Worm (Caenorhabditis elegans) whole organism, L1 larva: ENCODE measurements around the gene C35B1.4.

Experiments
- C34B4.2 ChIP-seq: sonication (generic microtip); optimal IDR thresholded peaks from 2 replicates; lab custom pipeline; 2017; ENCODE audit warnings: mild to moderate bottlenecking, missing genetic modification characterization, missing compliant biosample characterization
- aha-1 ChIP-seq: fragments of 150-350 bp; optimal IDR thresholded peaks from 2 replicates; lab custom pipeline; 2014; ENCODE audit warnings: missing biosample characterization, missing genetic modification characterization
- alr-1 ChIP-seq: fragments of 200-800 bp; sonication (Bioruptor generic); optimal IDR thresholded peaks from 2 replicates; lab custom pipeline; 2018; ENCODE audit warnings: borderline replicate concordance, mild to moderate bottlenecking, missing genetic modification characterization, missing compliant biosample characterization
- ceh-63 ChIP-seq: fragments of 200-800 bp; sonication (Bioruptor generic); optimal IDR thresholded peaks from 2 replicates; lab custom pipeline; 2018; ENCODE audit warnings: mild to moderate bottlenecking, missing genetic modification characterization, missing compliant biosample characterization
- ceh-8 ChIP-seq: fragments of 200-800 bp; sonication (Bioruptor generic); optimal IDR thresholded peaks from 2 replicates; lab custom pipeline; 2018; ENCODE audit warnings: mild to moderate bottlenecking, missing genetic modification characterization, moderate library complexity, missing compliant biosample characterization
- ceh-82 ChIP-seq, 3 experiments: fragments of 150-350 bp in 1 of 3; sonication (generic microtip) in 2 of 3; optimal IDR thresholded peaks; 2 replicates each; lab custom pipeline; 2014 to 2017; ENCODE audit warnings: missing biosample characterization in 3 of 3, missing genetic modification characterization in 3 of 3
- ces-1 ChIP-seq: fragments of 150-350 bp; optimal IDR thresholded peaks from 2 replicates; lab custom pipeline; 2014; ENCODE audit warnings: missing biosample characterization, missing genetic modification reagents, missing genetic modification characterization
- dpl-1 ChIP-seq, 3 experiments: fragments of 150-350 bp in 2 of 3; sonication (generic microtip) in 1 of 3; optimal IDR thresholded peaks; 2 replicates each; lab custom pipeline; 2014 to 2017; ENCODE audit warnings: missing biosample characterization in 3 of 3, missing genetic modification characterization in 3 of 3, missing genetic modification reagents in 3 of 3
- efl-3 ChIP-seq: fragments of 200-800 bp; sonication (Bioruptor generic); optimal IDR thresholded peaks from 2 replicates; lab custom pipeline; 2018; ENCODE audit warnings: mild to moderate bottlenecking, missing genetic modification characterization, missing compliant biosample characterization
- egl-13 ChIP-seq: sonication (generic microtip); optimal IDR thresholded peaks from 2 replicates; lab custom pipeline; 2016; ENCODE audit warnings: missing genotype, missing genetic modification reagents, missing genetic modification characterization, missing compliant biosample characterization
- ets-5 ChIP-seq: fragments of 200-800 bp; sonication (Bioruptor generic); IDR thresholded peaks from 2 replicates; pipeline ENCODE4 v1.3.6; 2022; ENCODE audit warnings: missing genetic modification characterization, missing compliant biosample characterization
- fkh-10 ChIP-seq: sonication (generic microtip); optimal IDR thresholded peaks from 2 replicates; lab custom pipeline; 2017; ENCODE audit warnings: missing biosample characterization, missing genetic modification reagents, missing genetic modification characterization
- fkh-8 ChIP-seq: sonication (generic microtip); optimal IDR thresholded peaks from 2 replicates; lab custom pipeline; 2016; ENCODE audit warnings: mild to moderate bottlenecking, missing genetic modification characterization, missing compliant biosample characterization
- hlh-17 ChIP-seq: fragments of 200-800 bp; sonication (Bioruptor generic); optimal IDR thresholded peaks from 2 replicates; lab custom pipeline; 2018; ENCODE audit warnings: missing genetic modification characterization, mild to moderate bottlenecking, missing compliant biosample characterization, moderate library complexity, borderline replicate concordance
- hlh-4 ChIP-seq: sonication (generic microtip); optimal IDR thresholded peaks from 2 replicates; lab custom pipeline; 2016; ENCODE audit warnings: mild to moderate bottlenecking, missing genetic modification characterization, missing compliant biosample characterization
- lin-15B ChIP-seq: fragments of 150-350 bp; sonication (generic microtip); optimal IDR thresholded peaks from 3 replicates; lab custom pipeline; 2014; ENCODE audit warnings: missing biosample characterization, missing genetic modification characterization
- lir-3 ChIP-seq: sonication (generic microtip); optimal IDR thresholded peaks from 2 replicates; lab custom pipeline; 2016; ENCODE audit warnings: mild to moderate bottlenecking, missing genetic modification characterization, moderate library complexity, missing compliant biosample characterization; ENCODE audit not compliant: poor library complexity
- lsy-2 ChIP-seq, 2 experiments: fragments of 150-350 bp; optimal IDR thresholded peaks; 2 replicates each; lab custom pipeline; 2014; ENCODE audit warnings: missing biosample characterization in 2 of 2, missing genetic modification characterization in 2 of 2
- mab-9 ChIP-seq: fragments of 200-800 bp; sonication (Bioruptor generic); IDR thresholded peaks from 2 replicates; pipeline ENCODE4 v1.3.6; 2022; ENCODE audit warnings: missing genetic modification reagents, missing genetic modification characterization, missing compliant biosample characterization
- mdl-1 ChIP-seq, 2 experiments: fragments of 150-350 bp; optimal IDR thresholded peaks; 2 replicates each; lab custom pipeline; 2014 to 2017; ENCODE audit warnings: missing biosample characterization in 2 of 2, missing genetic modification characterization in 2 of 2, inconsistent platforms in 1 of 2
- nhr-11 ChIP-seq: fragments of 150-350 bp; optimal IDR thresholded peaks from 2 replicates; lab custom pipeline; 2014; ENCODE audit warnings: missing biosample characterization, missing genetic modification characterization
- nhr-237 ChIP-seq: fragments of 150-350 bp; optimal IDR thresholded peaks from 2 replicates; lab custom pipeline; 2014; ENCODE audit warnings: missing biosample characterization, missing genetic modification characterization
- nhr-71 ChIP-seq: sonication (generic microtip); optimal IDR thresholded peaks from 2 replicates; lab custom pipeline; 2016; ENCODE audit warnings: mild to moderate bottlenecking, missing genetic modification characterization, moderate library complexity, missing compliant biosample characterization
- nhr-76 ChIP-seq: sonication (generic microtip); optimal IDR thresholded peaks from 2 replicates; lab custom pipeline; 2017; ENCODE audit warnings: missing biosample characterization, missing genetic modification characterization
- nhr-77 ChIP-seq: fragments of 150-350 bp; optimal IDR thresholded peaks from 2 replicates; lab custom pipeline; 2014; ENCODE audit warnings: missing biosample characterization, missing genetic modification characterization
- nhr-84 ChIP-seq: sonication (generic microtip); optimal IDR thresholded peaks from 2 replicates; lab custom pipeline; 2017; ENCODE audit warnings: missing biosample characterization, missing genetic modification characterization
- nhr-85 ChIP-seq: sonication (generic microtip); peaks from one replicate; lab custom pipeline; 2016; ENCODE audit warnings: missing genetic modification characterization, inconsistent platforms, missing compliant biosample characterization
- pag-3 ChIP-seq: sonication (generic microtip); optimal IDR thresholded peaks from 2 replicates; lab custom pipeline; 2017; ENCODE audit warnings: missing genetic modification characterization, mild to moderate bottlenecking, missing compliant biosample characterization, antibody characterized with exemption, borderline replicate concordance; ENCODE audit not compliant: insufficient read depth
- pqm-1 ChIP-seq: sonication (generic microtip); optimal IDR thresholded peaks from 3 replicates; lab custom pipeline; 2017; ENCODE audit warnings: missing biosample characterization, missing genetic modification characterization
- sox-4 ChIP-seq: sonication (generic microtip); optimal IDR thresholded peaks from 2 replicates; lab custom pipeline; 2016; ENCODE audit warnings: missing genetic modification characterization, missing compliant biosample characterization
- sup-37 ChIP-seq: fragments of 200-800 bp; sonication (Bioruptor generic); optimal IDR thresholded peaks from 2 replicates; lab custom pipeline; 2018; ENCODE audit warnings: mild to moderate bottlenecking, missing genetic modification characterization, missing compliant biosample characterization
- tbx-2 ChIP-seq: sonication (generic microtip); optimal IDR thresholded peaks from 2 replicates; lab custom pipeline; 2016; ENCODE audit warnings: missing genetic modification characterization, missing compliant biosample characterization
- unc-30 ChIP-seq: sonication (generic microtip); optimal IDR thresholded peaks from 2 replicates; lab custom pipeline; 2017; ENCODE audit warnings: missing biosample characterization, missing genetic modification characterization
- unc-62 ChIP-seq: fragments of 150-350 bp; optimal IDR thresholded peaks from 2 replicates; lab custom pipeline; 2014; ENCODE audit warnings: missing biosample characterization, missing genetic modification reagents, missing genetic modification characterization
- unc-86 ChIP-seq: sonication (generic microtip); optimal IDR thresholded peaks from 2 replicates; lab custom pipeline; 2016; ENCODE audit warnings: missing genetic modification characterization, missing compliant biosample characterization
- unc-98 ChIP-seq: fragments of 200-800 bp; sonication (Bioruptor generic); IDR thresholded peaks from 2 replicates; pipeline ENCODE4 v1.3.6; 2022; ENCODE audit warnings: missing genetic modification characterization, missing compliant biosample characterization
- xbp-1 ChIP-seq: sonication (generic microtip); optimal IDR thresholded peaks from 2 replicates; lab custom pipeline; 2016; ENCODE audit warnings: missing genetic modification characterization, missing compliant biosample characterization
- ztf-11 ChIP-seq, 2 experiments: sonication (generic microtip); optimal IDR thresholded peaks; 2 replicates each; lab custom pipeline; 2016 to 2017; ENCODE audit warnings: missing genetic modification characterization in 2 of 2, missing biosample characterization in 1 of 2, missing compliant biosample characterization in 1 of 2

The C35B1.4 gene

ce11 chrIV:4102720-4103119 is 23.1 kb downstream of the C35B1.4 start, which contains the start of gene ubc-1:
ubc-1 (plus strand) TSS chrIV:4103020.
- TF ChIP-seq ceh-8 (no peak), unc-98 (no peak), fkh-10 (GFP tag; lab: Kevin White, UChicago) (no peak), ets-5 (GFP tag; lab: Robert Waterston, UW) (no peak), nhr-85 (tag; lab: Kevin White, UChicago) (peak; percentile 17), lir-3 (no peak), tbx-2 (tag; lab: Kevin White, UChicago) (no peak)
- TF ChIP-seq, all 84 proteins: peak for 1

- no peak for TF ChIP-seq dpl-1 (GFP tag; optimal IDR thresholded peaks at IDR 0.05; lab: Kevin White, UChicago)
- no peak for TF ChIP-seq unc-86 (tag; lab: Kevin White, UChicago)
- TF ChIP-seq lin-15B (tag; lab: Kevin White, UChicago) = no peak
- no peak for TF ChIP-seq fkh-10 (GFP tag; lab: Kevin White, UChicago)
- TF ChIP-seq unc-98 = no peak
- TF ChIP-seq nhr-77 (tag; lab: Kevin White, UChicago) = no peak
- no peak for TF ChIP-seq nhr-237 (tag; lab: Kevin White, UChicago)
- TF ChIP-seq nhr-85 (tag; lab: Kevin White, UChicago) = no peak
- TF ChIP-seq egl-13 (tag; lab: Kevin White, UChicago) = no peak
- TF ChIP-seq C34B4.2 (tag; lab: Kevin White, UChicago) = no peak
- TF ChIP-seq fkh-8 (tag; lab: Kevin White, UChicago) = no peak
- no peak for TF ChIP-seq tbx-2 (tag; lab: Kevin White, UChicago)
- no peak for TF ChIP-seq hlh-17 (GFP tag; lab: Kevin White, UChicago)
- TF ChIP-seq pag-3 (tag; lab: Kevin White, UChicago) = no peak
- no peak for TF ChIP-seq nhr-84 (tag; lab: Kevin White, UChicago)
- no peak for TF ChIP-seq unc-62 (GFP tag; lab: Kevin White, UChicago)
- no peak for TF ChIP-seq ces-1 (GFP tag; lab: Kevin White, UChicago)
- no peak for TF ChIP-seq mab-9 (GFP tag; lab: Robert Waterston, UW)
Observed at ce11 chrIV:4108767-4109166, 29.2 kb downstream of the C35B1.4 start, which contains the start of gene C35B1.7. C35B1.7 (plus strand) TSS chrIV:4109067.

- no peak for TF ChIP-seq nhr-77 (tag; lab: Kevin White, UChicago)
- TF ChIP-seq unc-30 = no peak
- TF ChIP-seq aha-1 (tag; lab: Kevin White, UChicago) = no peak
- TF ChIP-seq sup-37 = no peak
- no peak for TF ChIP-seq pqm-1 (tag; lab: Kevin White, UChicago)
- no peak for TF ChIP-seq ztf-11 (tag; optimal IDR thresholded peaks at IDR 0.05; lab: Kevin White, UChicago)
- no peak for TF ChIP-seq ceh-82 (tag; optimal IDR thresholded peaks at IDR 0.05; lab: Kevin White, UChicago)
- TF ChIP-seq sox-4 = no peak
- no peak for TF ChIP-seq nhr-71
- no peak for TF ChIP-seq lsy-2 (tag; optimal IDR thresholded peaks at IDR 0.05; lab: Kevin White, UChicago)
- TF ChIP-seq efl-3 (GFP tag; lab: Kevin White, UChicago) = no peak
- TF ChIP-seq tbx-2 (tag; lab: Kevin White, UChicago) = no peak
Observed at ce11 chrIV:4112387-4112786, 32.8 kb downstream of the C35B1.4 start, which contains the start of gene F49F1.14. F49F1.14 (minus strand) TSS chrIV:4112487.

- TF ChIP-seq unc-86 (tag; lab: Kevin White, UChicago) (no peak), ceh-63 (no peak), nhr-76 (tag; lab: Kevin White, UChicago) (no peak), lir-3 (no peak), ceh-82 (tag; optimal IDR thresholded peaks at IDR 0.05; lab: Kevin White, UChicago) (no peak), hlh-4 (no peak), nhr-11 (no peak), unc-62 (GFP tag; lab: Kevin White, UChicago) (no peak), dpl-1 (GFP tag; optimal IDR thresholded peaks at IDR 0.05; lab: Kevin White, UChicago) (no peak), mdl-1 (tag; optimal IDR thresholded peaks at IDR 0.05; lab: Kevin White, UChicago) (no peak), xbp-1 (tag; lab: Kevin White, UChicago) (no peak), alr-1 (tag; lab: Kevin White, UChicago) (no peak), nhr-77 (tag; lab: Kevin White, UChicago) (no peak)
- TF ChIP-seq, all 84 proteins: peak for 0
Observed at ce11 chrIV:4114526-4114925, 34.9 kb downstream of the C35B1.4 start, which contains the start of gene F49F1.15. F49F1.15 (minus strand) TSS chrIV:4114626.
